Worm (Caenorhabditis elegans): ENCODE measurements around the gene F11C7.7.

DNA sequence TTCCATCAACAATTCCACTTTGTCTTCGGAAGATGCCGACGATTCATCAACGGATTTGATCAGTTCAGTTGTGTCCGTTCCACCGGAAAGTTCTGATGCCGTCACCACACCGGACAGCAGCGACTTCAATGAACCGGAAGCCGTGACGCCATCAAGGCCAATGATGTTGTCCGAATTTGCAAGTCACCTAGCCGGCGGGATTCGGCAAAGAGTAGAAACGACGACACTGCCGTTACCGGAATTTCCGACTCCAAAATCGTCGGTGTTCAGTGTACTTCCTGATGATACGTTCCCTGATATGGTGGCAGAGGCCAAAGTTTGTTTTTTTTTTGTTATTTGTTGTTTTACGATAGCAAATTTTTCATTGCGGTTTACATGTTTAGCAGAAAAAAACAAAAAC lies 34.9 kb upstream of the F11C7.7 start:
- TF ChIP-seq unc-62 (GFP tag; optimal IDR thresholded peaks at IDR 0.05) (no peak), fos-1 (tag; optimal IDR thresholded peaks at IDR 0.05) (no peak), snu-23 (GFP tag; optimal IDR thresholded peaks at IDR 0.05) (no peak), ceh-90 (tag; optimal IDR thresholded peaks at IDR 0.05) (no peak), nhr-11 (tag; optimal IDR thresholded peaks at IDR 0.05) (no peak), ama-1 (optimal IDR thresholded peaks at IDR 0.05) (no peak), lsy-2 (tag; optimal IDR thresholded peaks at IDR 0.05) (no peak), tbx-2 (tag; optimal IDR thresholded peaks at IDR 0.05) (no peak), pqm-1 (tag; optimal IDR thresholded peaks at IDR 0.05) (no peak), ceh-88 (GFP tag; IDR thresholded peaks at IDR 0.05) (no peak), C04F5.9 (tag; optimal IDR thresholded peaks at IDR 0.05) (no peak)

All from whole organism, L1 larva.